Worm (Caenorhabditis elegans): ENCODE results near the gene T28F3.5.
A peak's percentile ranks its signal among the peaks of the same experiment; 100 is the strongest.

Gene T28F3.5

DNA sequence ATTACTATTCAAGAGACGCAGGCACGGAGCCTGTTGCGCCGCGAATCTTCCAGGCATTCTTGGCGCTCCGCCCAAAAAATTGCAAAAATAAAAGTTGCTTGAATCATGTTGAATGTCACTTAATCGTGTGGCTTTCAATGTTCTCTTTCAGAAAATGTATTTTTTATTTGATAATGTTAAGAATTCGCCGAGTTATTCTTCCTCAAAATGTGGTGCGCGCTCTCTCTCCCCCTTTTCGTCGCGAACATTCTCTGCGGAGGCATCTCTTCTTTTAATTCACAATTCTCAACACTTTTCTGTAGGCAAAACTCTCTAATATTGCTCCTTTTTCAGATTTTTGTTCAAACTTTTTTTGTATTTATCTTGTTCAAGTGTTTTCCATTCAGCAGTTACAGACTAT is 16.2 kb upstream of the T28F3.5 start:
- peak; percentile 96 for TF ChIP-seq atf-7 (tag; optimal IDR thresholded peaks at IDR 0.05)
- peak; percentile 71; the same call in 1 of the 2 replicates for TF ChIP-seq ceh-40 (GFP tag; IDR thresholded peaks at IDR 0.05)
- peak; percentile 83 for TF ChIP-seq unc-130 (GFP tag; optimal IDR thresholded peaks at IDR 0.05)
- peak; percentile 94 for TF ChIP-seq cebp-1 (GFP tag; IDR thresholded peaks at IDR 0.05)
- peak; percentile 97 for TF ChIP-seq cebp-1 (tag; optimal IDR thresholded peaks at IDR 0.05)
- TF ChIP-seq egrh-3 (GFP tag; IDR thresholded peaks at IDR 0.05): peak; percentile 88
- peak; percentile 91 for TF ChIP-seq dpff-1 (tag; optimal IDR thresholded peaks at IDR 0.05)
- no peak for TF ChIP-seq mxl-1 (tag; optimal IDR thresholded peaks at IDR 0.05)
- no peak for TF ChIP-seq nfya-1 (tag; optimal IDR thresholded peaks at IDR 0.05; ENCODE audit: borderline replicate concordance, insufficient read depth)
- peak; percentile 95 for TF ChIP-seq zim-3 (tag; optimal IDR thresholded peaks at IDR 0.05)
- TF ChIP-seq cebp-2 (GFP tag; IDR thresholded peaks at IDR 0.05): 0 out of 2 replicates have a peak, but pooled peaks have one; percentile 77
- peak; percentile 78 for TF ChIP-seq ztf-18 (tag; optimal IDR thresholded peaks at IDR 0.05)
- TF ChIP-seq ets-4 (GFP tag; optimal IDR thresholded peaks at IDR 0.05): no peak
- peak; percentile 29 for TF ChIP-seq nhr-27 (tag; optimal IDR thresholded peaks at IDR 0.05)
- peak; percentile 96 for TF ChIP-seq lir-1 (GFP tag; conservative IDR thresholded peaks at IDR 0.05)
- no peak for TF ChIP-seq sdz-38 (tag; optimal IDR thresholded peaks at IDR 0.05)
- TF ChIP-seq ztf-25 (GFP tag; IDR thresholded peaks at IDR 0.05): 0 out of 2 replicates have a peak, but pooled peaks have one; percentile 33
- peak; percentile 93 for TF ChIP-seq B0336.3 (GFP tag; IDR thresholded peaks at IDR 0.05)
- peak; percentile 49 for TF ChIP-seq nhr-80 (tag; optimal IDR thresholded peaks at IDR 0.05)
- TF ChIP-seq ceh-79 (tag; optimal IDR thresholded peaks at IDR 0.05): peak; percentile 79
- peak; percentile 97 for TF ChIP-seq Y67H2A.10 (GFP tag; conservative IDR thresholded peaks at IDR 0.05)
- TF ChIP-seq let-607 (tag; optimal IDR thresholded peaks at IDR 0.05): peak; percentile 82 to 91
- peak; percentile 96 for TF ChIP-seq athp-1 (tag; optimal IDR thresholded peaks at IDR 0.05)
- TF ChIP-seq C17E4.6 (GFP tag; IDR thresholded peaks at IDR 0.05): peak; percentile 93
- peak; percentile 64 for TF ChIP-seq nhr-90 (tag; optimal IDR thresholded peaks at IDR 0.05)
- TF ChIP-seq K12H6.12 (tag; optimal IDR thresholded peaks at IDR 0.05): peak; percentile 99
- TF ChIP-seq F57A8.1 (GFP tag; optimal IDR thresholded peaks at IDR 0.05): no peak
- TF ChIP-seq gei-17 (GFP tag; optimal IDR thresholded peaks at IDR 0.05): peak; percentile 88
- peak; percentile 5 for TF ChIP-seq T26A5.8 (tag; optimal IDR thresholded peaks at IDR 0.05)
- TF ChIP-seq lin-40 (tag; optimal IDR thresholded peaks at IDR 0.05): peak; percentile 99
- TF ChIP-seq lin-35 (GFP tag; optimal IDR thresholded peaks at IDR 0.05): peak in 2 of 3 experiments; percentile 85 to 89
- TF ChIP-seq hmg-20 (GFP tag; IDR thresholded peaks at IDR 0.05): peak; percentile 23; the same call in 1 of the 2 replicates
- peak; percentile 96 for TF ChIP-seq ceh-27 (GFP tag; optimal IDR thresholded peaks at IDR 0.05)
- peak; percentile 45 for TF ChIP-seq dpl-1 (GFP tag; optimal IDR thresholded peaks at IDR 0.05)
- TF ChIP-seq egl-18 (GFP tag; IDR thresholded peaks at IDR 0.05): peak; percentile 88
- no peak for TF ChIP-seq unc-62 (GFP tag; optimal IDR thresholded peaks at IDR 0.05)
- peak; percentile 98 for TF ChIP-seq let-526 (GFP tag; IDR thresholded peaks at IDR 0.05)
- no peak for TF ChIP-seq nhr-120 (GFP tag; IDR thresholded peaks at IDR 0.05)
- peak; percentile 80 for TF ChIP-seq tbp1 (GFP tag; optimal IDR thresholded peaks at IDR 0.05)
- TF ChIP-seq ztf-6 (GFP tag; IDR thresholded peaks at IDR 0.05): peak; percentile 94
- TF ChIP-seq hsf-1 (GFP tag; IDR thresholded peaks at IDR 0.05): peak; percentile 100
- TF ChIP-seq C06A6.2 (GFP tag; conservative IDR thresholded peaks at IDR 0.05): peak; percentile 91
- peak; percentile 96 for TF ChIP-seq dox-1 (GFP tag; IDR thresholded peaks at IDR 0.05)
- TF ChIP-seq K11D2.4 (GFP tag; IDR thresholded peaks at IDR 0.05): peak; percentile 96
- TF ChIP-seq hmg-1.2 (GFP tag; IDR thresholded peaks at IDR 0.05): peak; percentile 91
- TF ChIP-seq T07F8.4 (tag; optimal IDR thresholded peaks at IDR 0.05): no peak
- TF ChIP-seq madf-6 (GFP tag; IDR thresholded peaks at IDR 0.05): peak; percentile 76
- peak; percentile 90 for TF ChIP-seq attf-6 (GFP tag; IDR thresholded peaks at IDR 0.05)
- TF ChIP-seq him-1 (tag; optimal IDR thresholded peaks at IDR 0.05): peak; percentile 23
- TF ChIP-seq xnd-1 (tag; optimal IDR thresholded peaks at IDR 0.05): peak; percentile 57

Measured in whole organism, young adult.